Worm (Caenorhabditis elegans): Measurements from ENCODE around the gene K09D9.14.

Gene K09D9.14

DNA sequence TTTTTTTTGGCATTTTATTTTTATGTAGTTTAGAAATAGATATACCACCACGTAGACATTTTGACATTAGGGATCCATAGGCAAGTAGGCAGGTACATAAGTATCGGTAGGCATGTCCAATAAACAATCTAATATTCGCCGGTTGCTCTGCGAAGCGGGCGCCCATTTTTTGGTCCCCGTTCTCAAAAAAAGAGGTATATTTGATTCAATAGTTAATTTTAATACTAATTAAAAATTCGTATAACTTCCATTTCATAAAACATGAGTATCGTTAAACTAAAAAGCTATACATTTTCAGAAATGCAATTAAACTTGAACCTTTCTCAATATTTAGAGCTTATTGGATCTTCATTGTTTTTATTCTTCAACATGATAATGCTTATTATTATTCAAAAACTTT lies 44.7 kb downstream of the K09D9.14 start, which contains the start of gene str-83:
str-83 (plus strand) TSS at position 301 of the 400 bp plus-strand sequence.
- TF ChIP-seq bed-3 (GFP tag; optimal IDR thresholded peaks at IDR 0.05) (no peak), M03D4.4 (tag; optimal IDR thresholded peaks at IDR 0.05) (no peak), nhr-76 (tag; optimal IDR thresholded peaks at IDR 0.05) (no peak), flh-1 (GFP tag; optimal IDR thresholded peaks at IDR 0.05) (no peak), hlh-1 (tag; optimal IDR thresholded peaks at IDR 0.05) (no peak), ceh-83 (GFP tag; optimal IDR thresholded peaks at IDR 0.05) (no peak), snpc-4 (tag; optimal IDR thresholded peaks at IDR 0.05) (no peak), unc-39 (tag; optimal IDR thresholded peaks at IDR 0.05) (no peak), lin-32 (GFP tag; optimal IDR thresholded peaks at IDR 0.05) (no peak), nhr-12 (tag; optimal IDR thresholded peaks at IDR 0.05) (no peak), cnd-1 (tag; optimal IDR thresholded peaks at IDR 0.05) (no peak), nhr-2 (tag; optimal IDR thresholded peaks at IDR 0.05) (no peak), blmp-1 (tag; optimal IDR thresholded peaks at IDR 0.05) (no peak), nhr-28 (tag; optimal IDR thresholded peaks at IDR 0.05) (no peak), ceh-43 (GFP tag; optimal IDR thresholded peaks at IDR 0.05) (no peak), elt-3 (tag; optimal IDR thresholded peaks at IDR 0.05) (no peak), lin-13 (tag; optimal IDR thresholded peaks at IDR 0.05) (no peak), sptf-1 (tag; optimal IDR thresholded peaks at IDR 0.05) (no peak), lsy-2 (tag; optimal IDR thresholded peaks at IDR 0.05) (no peak), drap-1 (GFP tag; optimal IDR thresholded peaks at IDR 0.05) (no peak)

DNA sequence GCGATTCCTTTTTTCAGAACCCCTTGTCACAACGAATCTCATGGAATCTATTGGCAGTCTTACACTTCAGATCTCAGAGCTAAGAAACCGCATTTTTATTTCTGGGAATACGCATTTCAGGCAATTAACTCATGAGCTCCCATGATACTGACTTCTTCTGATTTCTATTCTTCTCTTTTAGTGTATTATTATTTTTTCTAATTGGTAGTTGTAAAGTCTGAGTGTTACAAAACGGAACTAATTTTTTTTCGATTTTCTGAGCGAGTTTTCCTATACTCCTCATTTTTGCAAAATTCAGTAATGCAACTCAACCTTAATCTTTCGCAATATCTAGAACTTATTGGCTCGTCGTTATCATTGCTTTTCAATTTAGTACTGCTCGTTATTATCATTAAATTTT lies 47.3 kb downstream of the K09D9.14 start, which contains the start of gene str-82:
str-82 (plus strand) TSS at position 301 of the 400 bp plus-strand sequence.
- TF ChIP-seq unc-120 (tag; optimal IDR thresholded peaks at IDR 0.05; ENCODE audit: poor library complexity, severe bottlenecking) (no peak), nhr-76 (tag; optimal IDR thresholded peaks at IDR 0.05) (no peak), lin-13 (tag; optimal IDR thresholded peaks at IDR 0.05) (no peak), hlh-1 (tag; optimal IDR thresholded peaks at IDR 0.05) (no peak), sptf-1 (tag; optimal IDR thresholded peaks at IDR 0.05) (no peak), mep-1 (tag; optimal IDR thresholded peaks at IDR 0.05) (no peak), nhr-2 (tag; optimal IDR thresholded peaks at IDR 0.05) (no peak), unc-62 (GFP tag; optimal IDR thresholded peaks at IDR 0.05) (no peak), M03D4.4 (tag; optimal IDR thresholded peaks at IDR 0.05) (no peak), nhr-28 (tag; optimal IDR thresholded peaks at IDR 0.05) (no peak), bed-3 (GFP tag; optimal IDR thresholded peaks at IDR 0.05) (no peak), mls-2 (tag; optimal IDR thresholded peaks at IDR 0.05) (no peak), nhr-12 (tag; optimal IDR thresholded peaks at IDR 0.05) (no peak), pha-4 (tag; optimal IDR thresholded peaks at IDR 0.05) (no peak), mab-5 (tag; optimal IDR thresholded peaks at IDR 0.05) (no peak), ceh-83 (GFP tag; optimal IDR thresholded peaks at IDR 0.05) (no peak), lin-32 (GFP tag; optimal IDR thresholded peaks at IDR 0.05) (no peak), elt-1 (tag; optimal IDR thresholded peaks at IDR 0.05; ENCODE audit: borderline replicate concordance, insufficient read depth) (no peak), blmp-1 (tag; optimal IDR thresholded peaks at IDR 0.05) (no peak)

DNA sequence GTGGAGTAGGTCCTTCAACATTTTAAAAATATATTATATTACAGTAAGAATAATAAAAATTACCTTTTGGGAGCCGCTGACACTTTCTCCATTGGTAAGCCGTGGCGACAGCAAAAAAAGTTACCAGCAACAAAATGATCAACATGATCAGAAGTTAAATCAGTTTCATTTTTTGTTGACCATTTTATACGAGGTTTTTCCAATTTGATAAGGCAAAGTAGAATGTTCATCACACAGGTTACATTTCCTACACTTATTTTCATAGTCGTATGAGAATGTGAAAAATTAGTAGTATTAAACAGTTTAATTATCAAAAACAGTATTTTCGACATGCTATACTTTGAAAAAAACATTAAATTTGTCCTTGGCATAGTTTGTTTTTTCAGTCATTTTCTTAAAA lies 48.8 kb downstream of the K09D9.14 start, which contains the start of gene cyp-34A10:
cyp-34A10 (minus strand) TSS at position 146 of the 400 bp plus-strand sequence.
- no peak for TF ChIP-seq zip-8 (tag; optimal IDR thresholded peaks at IDR 0.05)
- no peak for TF ChIP-seq unc-62 (GFP tag; optimal IDR thresholded peaks at IDR 0.05)
- no peak for TF ChIP-seq ceh-83 (GFP tag; optimal IDR thresholded peaks at IDR 0.05)
- TF ChIP-seq mab-5 (tag; optimal IDR thresholded peaks at IDR 0.05): no peak
- TF ChIP-seq mep-1 (tag; optimal IDR thresholded peaks at IDR 0.05): no peak
- no peak for TF ChIP-seq lin-13 (tag; optimal IDR thresholded peaks at IDR 0.05)

Measured in whole organism, mixed stage, embryonic.